Fruit fly (Drosophila melanogaster): ENCODE measurements around the gene CG12693.
"Not testable (repeated sequence)": the region's sequence is repeated elsewhere in the genome, so short reads cannot be mapped to it uniquely, and the experiment has no call there.

The CG12693 gene

DNA sequence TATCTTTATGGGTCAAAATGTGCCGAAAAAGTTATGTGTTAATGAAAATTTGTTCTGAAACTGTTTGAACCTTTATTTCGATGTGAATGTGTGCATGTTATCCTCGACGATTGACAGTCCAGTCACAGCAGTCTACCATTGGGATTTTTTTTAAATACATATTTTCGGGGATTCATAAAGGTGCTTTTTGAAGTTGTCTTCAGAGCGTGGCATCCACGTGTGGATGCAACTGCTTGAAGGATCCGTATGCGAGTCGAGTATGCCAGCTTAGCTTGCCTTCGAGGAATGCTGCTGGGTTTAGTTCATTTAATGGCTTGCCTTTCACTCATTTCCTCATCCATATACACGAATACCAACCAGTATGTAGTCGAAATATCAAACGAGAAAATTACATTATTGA, at the start of gene CG12693:
Gene CG12693, minus strand, starts transcription at position 101 of the 400 bp plus-strand sequence.
- TF ChIP-seq Myc (optimal IDR thresholded peaks at IDR 0.05) = no peak
- no peak for TF ChIP-seq insv (optimal IDR thresholded peaks at IDR 0.05)
- TF ChIP-seq Sin3A (optimal IDR thresholded peaks at IDR 0.05) = no peak
- TF ChIP-seq ttk (optimal IDR thresholded peaks at IDR 0.05) = no peak

DNA sequence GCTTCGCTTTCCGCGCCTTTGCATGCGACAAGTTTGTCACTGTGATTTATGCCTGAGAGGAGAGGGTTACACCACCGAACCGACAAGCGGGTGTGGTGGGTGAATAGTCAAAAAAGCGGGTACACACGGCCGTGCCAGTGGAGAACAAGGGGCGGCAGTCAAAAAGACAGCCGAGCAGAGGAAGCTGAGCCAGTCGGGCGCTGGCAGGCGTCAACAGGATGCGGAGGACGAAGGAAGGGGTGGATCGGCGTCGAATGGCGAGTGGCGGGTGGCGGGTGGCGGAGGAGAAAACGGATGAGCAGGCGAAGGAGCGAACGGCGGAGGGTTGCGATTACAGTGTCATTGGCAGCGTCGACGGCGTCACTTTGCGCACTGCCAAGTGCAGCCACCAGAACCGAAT, 46.3 kb upstream of the CG12693 start:
- TF ChIP-seq h (optimal IDR thresholded peaks at IDR 0.05) (no peak), Sin3A (optimal IDR thresholded peaks at IDR 0.05) (no peak), psq (optimal IDR thresholded peaks at IDR 0.05) (no peak), ttk (optimal IDR thresholded peaks at IDR 0.05) (no peak)

DNA sequence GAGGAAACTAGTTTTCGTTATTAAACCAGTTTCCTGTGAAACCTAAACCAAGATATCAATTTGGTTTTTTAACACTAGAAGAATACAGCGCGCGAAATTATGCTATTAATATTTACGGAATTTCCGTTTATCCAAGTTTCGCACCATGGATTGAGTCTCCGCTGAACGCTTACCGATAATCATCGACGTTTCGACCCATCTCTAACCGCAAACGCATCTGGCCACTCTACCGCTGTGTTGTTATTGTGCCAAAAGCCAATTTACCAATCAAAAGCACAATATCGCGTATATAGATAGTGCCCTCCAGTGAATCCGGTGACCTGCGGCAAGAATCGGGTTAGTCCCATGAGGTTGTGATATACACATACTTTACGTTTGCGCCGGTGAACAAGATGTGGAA, 36.9 kb upstream of the CG12693 start, which contains the start of gene CG3626:
Gene CG3626, plus strand, starts transcription at position 222 of the 400 bp plus-strand sequence.
- no peak for TF ChIP-seq Sin3A (optimal IDR thresholded peaks at IDR 0.05)
- TF ChIP-seq insv (optimal IDR thresholded peaks at IDR 0.05) = no peak
- TF ChIP-seq Myc (optimal IDR thresholded peaks at IDR 0.05) = no peak
- TF ChIP-seq h (optimal IDR thresholded peaks at IDR 0.05) = no peak
- TF ChIP-seq psq (optimal IDR thresholded peaks at IDR 0.05) = no peak
- no peak for TF ChIP-seq ttk (optimal IDR thresholded peaks at IDR 0.05)

DNA sequence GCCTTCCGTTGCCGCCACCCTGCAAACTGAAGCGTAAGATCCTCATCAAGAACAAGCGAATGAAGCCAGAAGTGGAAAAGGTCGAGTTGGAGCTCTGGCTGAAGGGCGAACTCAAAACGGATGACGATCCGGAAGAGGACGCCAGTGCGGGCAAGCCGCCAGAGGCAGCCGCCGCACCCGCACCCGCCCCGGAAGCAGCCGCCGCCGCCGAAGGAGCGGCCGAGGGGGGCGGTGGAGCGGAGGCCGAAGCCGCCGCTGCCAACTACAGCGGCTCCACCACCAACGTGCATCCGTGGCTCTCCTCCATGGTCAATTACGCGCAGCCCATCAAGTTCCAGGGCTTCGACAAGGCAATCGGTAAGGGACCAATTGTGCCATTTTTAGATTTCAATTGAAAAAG, 29.3 kb upstream of the CG12693 start:
- no peak for TF ChIP-seq ttk (optimal IDR thresholded peaks at IDR 0.05)
- TF ChIP-seq Myc (optimal IDR thresholded peaks at IDR 0.05) = no peak
- TF ChIP-seq psq (optimal IDR thresholded peaks at IDR 0.05) = no peak
- no peak for TF ChIP-seq insv (optimal IDR thresholded peaks at IDR 0.05)
- no peak for TF ChIP-seq h (optimal IDR thresholded peaks at IDR 0.05)
- no peak for TF ChIP-seq Sin3A (optimal IDR thresholded peaks at IDR 0.05)

DNA sequence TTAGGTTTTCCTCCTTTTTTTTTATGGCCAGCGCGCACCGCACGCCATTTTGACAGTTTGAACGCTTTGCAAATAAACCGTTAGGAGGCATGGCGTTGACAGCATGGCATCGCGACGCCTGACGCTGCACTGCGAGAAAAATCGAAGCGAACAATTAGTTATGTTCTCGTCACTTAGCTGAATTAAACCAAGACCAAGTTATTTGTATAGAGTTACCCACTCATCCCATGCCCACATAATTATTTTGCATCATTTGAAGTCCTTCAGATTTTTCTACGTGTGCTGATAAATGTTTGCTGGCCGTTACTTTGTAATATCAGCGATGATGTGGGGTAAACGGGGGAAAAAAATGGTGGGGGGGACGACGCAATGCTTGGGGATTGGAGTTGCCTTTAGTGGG, 552 bp upstream of the CG12693 start:
- no peak for TF ChIP-seq ttk (optimal IDR thresholded peaks at IDR 0.05)
- no peak for TF ChIP-seq Sin3A (optimal IDR thresholded peaks at IDR 0.05)
- no peak for TF ChIP-seq h (optimal IDR thresholded peaks at IDR 0.05)
- TF ChIP-seq insv (optimal IDR thresholded peaks at IDR 0.05) = no peak
- TF ChIP-seq psq (optimal IDR thresholded peaks at IDR 0.05) = no peak
- no peak for TF ChIP-seq Myc (optimal IDR thresholded peaks at IDR 0.05)

DNA sequence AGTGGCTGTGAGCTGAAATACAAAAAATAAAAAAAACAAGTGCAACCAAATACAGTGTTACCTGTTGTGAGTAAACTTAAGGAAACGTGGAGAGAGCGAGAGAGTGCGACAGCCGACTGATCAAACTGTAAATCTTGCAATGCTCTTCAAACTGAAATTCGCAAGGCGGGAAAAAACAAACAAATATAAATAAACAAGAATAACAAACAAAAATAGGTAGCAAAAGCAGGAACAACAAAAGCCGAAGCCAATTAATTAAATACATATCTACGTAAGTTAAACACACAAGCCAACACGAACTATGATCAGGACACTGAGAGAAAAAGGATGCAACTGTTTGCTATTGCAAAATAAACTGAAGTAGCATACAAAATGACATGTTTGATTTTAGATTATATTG, 3.9 kb downstream of the CG12693 start:
- no peak for TF ChIP-seq psq (optimal IDR thresholded peaks at IDR 0.05)
- TF ChIP-seq ttk (optimal IDR thresholded peaks at IDR 0.05) = no peak
- TF ChIP-seq insv (optimal IDR thresholded peaks at IDR 0.05) = no peak
- TF ChIP-seq Sin3A (optimal IDR thresholded peaks at IDR 0.05) = no peak
- no peak for TF ChIP-seq Myc (optimal IDR thresholded peaks at IDR 0.05)
- TF ChIP-seq h (optimal IDR thresholded peaks at IDR 0.05) = no peak

DNA sequence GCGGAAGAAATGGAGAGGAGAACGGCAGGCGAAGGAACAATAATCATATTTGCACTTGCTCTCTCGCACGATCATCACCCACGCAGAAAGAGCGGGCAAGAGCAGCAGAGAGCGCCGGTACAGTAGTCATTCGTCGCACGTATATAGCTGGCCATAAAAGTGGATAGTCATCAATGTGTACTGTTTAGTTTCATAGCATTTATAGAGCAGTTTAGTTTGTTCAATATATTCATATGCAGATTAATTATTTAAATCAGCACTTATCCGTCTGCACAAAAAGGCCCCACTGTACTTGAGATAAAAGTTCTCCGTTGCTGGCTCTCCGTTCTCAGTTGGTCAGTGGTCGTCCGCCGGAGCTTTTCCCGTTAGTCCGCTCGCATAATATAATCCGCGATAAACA, 4.5 kb downstream of the CG12693 start:
- TF ChIP-seq psq (optimal IDR thresholded peaks at IDR 0.05) (no peak), h (optimal IDR thresholded peaks at IDR 0.05) (no peak), insv (optimal IDR thresholded peaks at IDR 0.05) (no peak), Sin3A (optimal IDR thresholded peaks at IDR 0.05) (no peak), Myc (optimal IDR thresholded peaks at IDR 0.05) (no peak), ttk (optimal IDR thresholded peaks at IDR 0.05) (no peak)

DNA sequence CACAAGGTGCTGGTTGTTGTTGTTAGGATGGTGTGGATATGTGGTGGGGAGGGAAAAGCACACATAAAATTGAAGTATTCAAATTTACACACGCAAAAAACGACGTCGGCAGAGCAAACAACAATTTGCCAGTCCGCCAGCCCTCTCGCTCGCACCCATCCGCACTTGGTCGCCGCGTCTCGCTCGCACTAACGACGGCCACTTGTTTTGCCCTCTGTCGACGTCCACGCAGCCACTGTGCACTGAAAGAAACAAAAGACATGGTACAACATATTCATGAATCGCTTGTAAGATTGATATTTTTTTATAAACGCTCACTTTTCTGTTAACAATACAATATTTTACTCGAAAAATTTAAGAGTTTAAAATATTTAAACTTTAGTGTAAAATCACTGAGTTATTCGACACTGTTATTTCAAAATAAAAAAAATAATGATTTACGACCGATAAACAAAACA, 5.3 kb downstream of the CG12693 start:
- TF ChIP-seq Myc (optimal IDR thresholded peaks at IDR 0.05) (no peak), Sin3A (optimal IDR thresholded peaks at IDR 0.05) (no peak), psq (optimal IDR thresholded peaks at IDR 0.05) (no peak), ttk (optimal IDR thresholded peaks at IDR 0.05) (no peak), insv (optimal IDR thresholded peaks at IDR 0.05) (no peak), h (optimal IDR thresholded peaks at IDR 0.05) (no peak)

DNA sequence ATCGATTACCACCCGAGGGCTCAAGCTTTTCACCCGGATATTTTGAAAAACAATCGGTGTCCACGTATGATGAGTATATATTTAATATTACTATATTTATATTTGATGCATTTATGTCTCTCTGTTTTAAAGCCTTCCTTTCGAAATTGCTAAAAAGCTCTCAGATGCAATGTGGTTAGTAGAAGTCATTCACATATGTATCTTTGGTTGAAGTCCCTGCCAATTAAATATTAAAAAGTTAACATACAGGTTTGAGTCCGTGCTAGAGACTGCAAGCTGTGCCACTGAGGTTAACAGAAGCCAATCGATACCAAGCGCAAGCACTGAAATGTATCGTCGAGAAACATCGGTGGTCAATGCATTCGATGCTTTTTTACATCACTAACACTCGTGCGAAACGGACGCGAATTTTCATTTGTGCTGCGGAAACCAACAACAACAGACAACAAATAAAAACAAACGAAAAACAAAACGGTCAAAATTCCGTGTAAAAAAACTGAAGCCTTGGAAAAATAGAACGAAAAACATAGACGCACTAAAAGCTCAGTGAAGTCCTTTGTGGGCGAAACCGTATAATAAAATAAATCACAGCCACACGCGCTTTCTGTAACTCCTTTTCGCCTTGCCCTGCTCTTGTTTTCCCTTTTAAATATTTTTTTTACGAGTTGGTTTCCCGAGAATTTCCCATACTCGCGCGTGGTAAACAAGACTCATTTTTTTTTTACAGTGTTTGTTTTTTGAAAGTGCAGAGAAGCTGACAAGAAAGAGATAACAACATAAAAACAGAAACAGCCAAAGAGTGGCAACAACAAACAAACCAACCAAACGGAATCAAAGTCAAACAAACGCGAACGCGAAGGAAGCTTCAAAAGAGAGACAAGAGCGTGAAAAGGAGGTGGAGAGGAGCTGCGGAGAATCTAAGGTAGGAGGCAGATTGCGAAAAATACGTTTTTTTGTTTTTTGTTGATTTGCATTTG, 6.7 kb downstream of the CG12693 start, which contains the start of gene norpA:
Gene norpA, plus strand, starts transcription at position 393 of the 977 bp plus-strand sequence.
- TF ChIP-seq ttk (optimal IDR thresholded peaks at IDR 0.05) = no peak
- TF ChIP-seq Myc (optimal IDR thresholded peaks at IDR 0.05) = no peak
- no peak for TF ChIP-seq h (optimal IDR thresholded peaks at IDR 0.05)
- no peak for TF ChIP-seq psq (optimal IDR thresholded peaks at IDR 0.05)
- TF ChIP-seq insv (optimal IDR thresholded peaks at IDR 0.05) = no peak
- TF ChIP-seq Sin3A (optimal IDR thresholded peaks at IDR 0.05) = no peak

DNA sequence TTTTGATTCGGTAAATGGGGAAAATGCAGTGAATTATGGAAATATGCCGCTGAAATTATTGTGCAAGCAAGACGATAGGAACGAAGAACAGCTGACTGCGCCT, 7.3 kb downstream of the CG12693 start, which contains the start of gene mRpL33:
Gene mRpL33, minus strand, starts transcription at position 101 of the 103 bp plus-strand sequence.
- TF ChIP-seq Sin3A (optimal IDR thresholded peaks at IDR 0.05) = no peak
- no peak for TF ChIP-seq ttk (optimal IDR thresholded peaks at IDR 0.05)
- no peak for TF ChIP-seq h (optimal IDR thresholded peaks at IDR 0.05)
- no peak for TF ChIP-seq insv (optimal IDR thresholded peaks at IDR 0.05)

DNA sequence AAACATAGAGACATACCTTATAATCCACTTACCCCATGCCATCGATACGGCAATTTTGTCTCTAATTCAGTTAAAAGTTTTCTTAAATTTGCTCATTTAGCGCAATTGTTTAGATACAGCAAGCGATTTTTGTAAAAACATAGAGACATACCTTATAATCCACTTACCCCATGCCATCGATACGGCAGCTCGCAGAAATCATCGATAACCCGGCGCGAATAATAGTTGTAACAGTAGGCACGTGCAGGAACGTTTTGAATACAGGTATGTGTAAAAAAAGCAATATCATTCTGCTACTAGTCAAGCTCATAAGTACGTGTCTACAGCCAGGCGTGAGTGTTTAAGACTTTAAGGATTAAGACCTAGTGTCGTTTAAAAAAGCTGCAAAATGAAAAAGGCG, 10.0 kb downstream of the CG12693 start, which contains the start of gene NO66:
Gene NO66, plus strand, starts transcription at position 199 of the 400 bp plus-strand sequence.
- not testable (repeated sequence) for TF ChIP-seq Sin3A, psq, Myc (optimal IDR thresholded peaks at IDR 0.05)

DNA sequence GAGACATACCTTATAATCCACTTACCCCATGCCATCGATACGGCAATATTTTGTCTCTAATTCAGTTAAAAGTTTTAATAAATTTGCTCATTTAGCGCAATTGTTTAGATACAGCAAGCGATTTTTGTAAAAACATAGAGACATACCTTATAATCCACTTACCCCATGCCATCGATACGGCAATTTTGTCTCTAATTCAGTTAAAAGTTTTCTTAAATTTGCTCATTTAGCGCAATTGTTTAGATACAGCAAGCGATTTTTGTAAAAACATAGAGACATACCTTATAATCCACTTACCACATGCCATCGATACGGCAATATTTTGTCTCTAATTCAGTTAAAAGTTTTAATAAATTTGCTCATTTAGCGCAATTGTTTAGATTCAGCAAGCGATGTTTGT, 10.6 kb downstream of the CG12693 start, which contains the start of gene mei-9:
Gene mei-9, minus strand, starts transcription at position 101 of the 400 bp plus-strand sequence.
- TF ChIP-seq Sin3A, insv, Myc (optimal IDR thresholded peaks at IDR 0.05): not testable (repeated sequence)

DNA sequence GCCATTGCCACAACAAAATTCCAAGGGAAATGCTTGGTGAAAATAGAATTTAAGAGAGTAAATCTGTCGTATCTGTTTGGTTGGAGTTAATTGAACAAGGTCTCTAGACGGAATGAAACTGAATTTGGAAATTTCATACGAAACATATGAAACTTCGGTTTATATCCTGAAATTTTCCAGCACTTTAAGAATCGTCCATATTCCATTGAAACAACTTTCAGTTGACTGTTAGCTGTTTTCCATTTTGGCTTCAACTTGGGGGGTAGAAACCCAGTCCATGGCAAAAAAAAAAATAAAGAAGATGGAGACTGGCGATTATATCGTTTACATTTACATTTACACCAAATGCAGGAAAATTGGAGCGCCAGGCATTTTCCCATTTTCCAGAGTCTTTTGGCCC, 17.6 kb downstream of the CG12693 start, which contains the start of gene CG15579:
Gene CG15579, minus strand, starts transcription at position 101 of the 400 bp plus-strand sequence.
- TF ChIP-seq ttk (optimal IDR thresholded peaks at IDR 0.05) = no peak
- TF ChIP-seq h (optimal IDR thresholded peaks at IDR 0.05) = no peak
- no peak for TF ChIP-seq psq (optimal IDR thresholded peaks at IDR 0.05)
